Fruit fly (Drosophila melanogaster): Measurements from ENCODE around the gene vrs.

The vrs gene

dm6 chr3R:12401672-12402296, 45.7 kb upstream of the vrs start, which contains the start of gene DNAlig3 (continued):
- TF ChIP-seq ap (GFP tag; IDR thresholded peaks at IDR 0.05), result no peak
- TF ChIP-seq exex (tag; optimal IDR thresholded peaks at IDR 0.05), result no peak
- TF ChIP-seq Dref (GFP tag; IDR thresholded peaks at IDR 0.05), result peak; percentile 40; the same call in 1 of the 2 replicates
- TF ChIP-seq CG1603 (tag; optimal IDR thresholded peaks at IDR 0.05), result peak; percentile 64
- no peak for TF ChIP-seq Sry-β (GFP tag; optimal IDR thresholded peaks at IDR 0.05)
- TF ChIP-seq CG13624 (GFP tag; optimal IDR thresholded peaks at IDR 0.05), result no peak
- peak; percentile 62 for TF ChIP-seq sna (GFP tag; IDR thresholded peaks at IDR 0.05; ENCODE audit: partially characterized antibody)
- no peak for TF ChIP-seq HmgZ (tag; optimal IDR thresholded peaks at IDR 0.05)
- no peak for TF ChIP-seq sc (optimal IDR thresholded peaks at IDR 0.05)
- no peak for TF ChIP-seq sc (GFP tag; optimal IDR thresholded peaks at IDR 0.05)
- TF ChIP-seq Doc3 (GFP tag; IDR thresholded peaks at IDR 0.05; ENCODE audit: partially characterized antibody), result peak; percentile 61; the same call in 1 of the 3 replicates
- no peak for TF ChIP-seq CG12659 (GFP tag; optimal IDR thresholded peaks at IDR 0.05)
- no peak for TF ChIP-seq MTF-1 (GFP tag; optimal IDR thresholded peaks at IDR 0.05; ENCODE audit: borderline replicate concordance)
- TF ChIP-seq HmgD (GFP tag; optimal IDR thresholded peaks at IDR 0.05), result peak; percentile 8
- TF ChIP-seq Dfd (GFP tag; optimal IDR thresholded peaks at IDR 0.05), result no peak
- peak; percentile 57 for TF ChIP-seq unc-4 (GFP tag; IDR thresholded peaks at IDR 0.05; ENCODE audit: partially characterized antibody)
- TF ChIP-seq CG3995 (GFP tag; optimal IDR thresholded peaks at IDR 0.05), result no peak
- TF ChIP-seq lmd (GFP tag; IDR thresholded peaks at IDR 0.05), result no peak
- no peak for TF ChIP-seq Usf (GFP tag; optimal IDR thresholded peaks at IDR 0.05)
- no peak for TF ChIP-seq Optix (GFP tag; IDR thresholded peaks at IDR 0.05)
- no peak for TF ChIP-seq ewg (GFP tag; optimal IDR thresholded peaks at IDR 0.05)
- TF ChIP-seq Sry-δ (GFP tag; optimal IDR thresholded peaks at IDR 0.05), result peak; percentile 22
- no peak for TF ChIP-seq slbo (GFP tag; IDR thresholded peaks at IDR 0.05)
- TF ChIP-seq bowl (GFP tag; IDR thresholded peaks at IDR 0.05), result no peak
- peak; percentile 79 for TF ChIP-seq CG15514 (GFP tag; optimal IDR thresholded peaks at IDR 0.05)
- TF ChIP-seq dan (GFP tag; IDR thresholded peaks at IDR 0.05), result no peak
- TF ChIP-seq CG2116 (GFP tag; optimal IDR thresholded peaks at IDR 0.05), result peak; percentile 32
- no peak for TF ChIP-seq CG15479 (GFP tag; optimal IDR thresholded peaks at IDR 0.05)
- peak; percentile 48 for TF ChIP-seq hbn (GFP tag; IDR thresholded peaks at IDR 0.05; ENCODE audit: partially characterized antibody)
- no peak for TF ChIP-seq B-H1 (GFP tag; IDR thresholded peaks at IDR 0.05)
- no peak for TF ChIP-seq HLH4C (GFP tag; IDR thresholded peaks at IDR 0.05; ENCODE audit: partially characterized antibody)
- TF ChIP-seq NfI (GFP tag; optimal IDR thresholded peaks at IDR 0.05), result no peak
- no peak for TF ChIP-seq CG8281 (tag; optimal IDR thresholded peaks at IDR 0.05)
- TF ChIP-seq crp (GFP tag; optimal IDR thresholded peaks at IDR 0.05), result peak; percentile 33 to 93
- TF ChIP-seq MBD-R2 (GFP tag; IDR thresholded peaks at IDR 0.05), result peak; percentile 76
- TF ChIP-seq Fer1 (GFP tag; optimal IDR thresholded peaks at IDR 0.05), result peak; percentile 21
- peak; percentile 27 for TF ChIP-seq gfzf (GFP tag; optimal IDR thresholded peaks at IDR 0.05)
- TF ChIP-seq schlank (tag; optimal IDR thresholded peaks at IDR 0.05), result no peak
- TF ChIP-seq disco-r (GFP tag; optimal IDR thresholded peaks at IDR 0.05), result no peak
- peak; percentile 23; the same call in 1 of the 2 replicates for TF ChIP-seq Nf-YA (GFP tag; IDR thresholded peaks at IDR 0.05)
- TF ChIP-seq dati (GFP tag; IDR thresholded peaks at IDR 0.05), result no peak
- TF ChIP-seq knrl (GFP tag; IDR thresholded peaks at IDR 0.05; ENCODE audit: partially characterized antibody), result 0 out of 3 replicates have a peak, but pooled peaks have one; percentile 28
- no peak for TF ChIP-seq CG4854 (GFP tag; optimal IDR thresholded peaks at IDR 0.05)
- TF ChIP-seq CG10462 (GFP tag; optimal IDR thresholded peaks at IDR 0.05), result no peak
- no peak for TF ChIP-seq Hr51 (GFP tag; optimal IDR thresholded peaks at IDR 0.05)
- no peak for TF ChIP-seq so (GFP tag; IDR thresholded peaks at IDR 0.05)
- TF ChIP-seq slou (GFP tag; optimal IDR thresholded peaks at IDR 0.05), result no peak
- TF ChIP-seq CG4282 (GFP tag; optimal IDR thresholded peaks at IDR 0.05), result no peak
- no peak for TF ChIP-seq pho (GFP tag; optimal IDR thresholded peaks at IDR 0.05)
